Worm (Caenorhabditis elegans): ENCODE data around the gene brd-1.

ce11 chrIII:6912381-6912780, 23.1 kb upstream of the brd-1 start, which contains the start of gene pdf-1:
- TF ChIP-seq unc-62 (GFP tag; optimal IDR thresholded peaks at IDR 0.05) (no peak), nhr-77 (tag; optimal IDR thresholded peaks at IDR 0.05) (no peak), nhr-25 (tag; optimal IDR thresholded peaks at IDR 0.05) (no peak)
